Fruit fly (Drosophila melanogaster) ovary, adult (tissue): Measurements from ENCODE around the gene CG5114.

Experiments used
- CG17801 ChIP-seq: fragments of 200-800 bp; optimal IDR thresholded peaks from 2 replicates; lab custom pipeline; 2019; ENCODE audit warnings: missing biosample characterization, mild to moderate bottlenecking, missing genetic modification characterization, moderate library complexity; ENCODE audit not compliant: partially characterized antibody

CG5114 gene

dm6 chr3L:14982675-14983084 is at the start of gene CG5114:
Gene CG5114 (plus strand): TSS chr3L:14982835.
- peak; percentile 29 for TF ChIP-seq CG17801 (GFP tag; lab: Kevin White, UChicago)

- no peak for TF ChIP-seq CG17801 (GFP tag; lab: Kevin White, UChicago)
Observed at dm6 chr3L:14942769-14943168, 39.9 kb upstream of the CG5114 start.

dm6 chr3L:14944231-14944630 is 38.4 kb upstream of the CG5114 start, which contains the start of gene CG13465:
Gene CG13465 (minus strand): TSS chr3L:14944331.
- no peak for TF ChIP-seq CG17801 (GFP tag; lab: Kevin White, UChicago)

- TF ChIP-seq CG17801 (GFP tag; lab: Kevin White, UChicago): no peak
Observed at dm6 chr3L:14945961-14946466, 36.6 kb upstream of the CG5114 start, which contains the start of gene BobA. Gene BobA (minus strand): TSS chr3L:14946125.

dm6 chr3L:14949943-14950342 is 32.7 kb upstream of the CG5114 start:
- TF ChIP-seq CG17801 (GFP tag; lab: Kevin White, UChicago): no peak

dm6 chr3L:14952858-14953669 is 29.6 kb upstream of the CG5114 start:
- no peak for TF ChIP-seq CG17801 (GFP tag; lab: Kevin White, UChicago)

dm6 chr3L:14956288-14957032 is 26.2 kb upstream of the CG5114 start:
- TF ChIP-seq CG17801 (GFP tag; lab: Kevin White, UChicago): no peak

dm6 chr3L:14957033-14957328 is 25.7 kb upstream of the CG5114 start:
- no peak for TF ChIP-seq CG17801 (GFP tag; lab: Kevin White, UChicago)

dm6 chr3L:14958613-14959327 is 23.9 kb upstream of the CG5114 start:
- TF ChIP-seq CG17801 (GFP tag; lab: Kevin White, UChicago): no peak

dm6 chr3L:14960549-14960948 is 22.1 kb upstream of the CG5114 start:
- no peak for TF ChIP-seq CG17801 (GFP tag; lab: Kevin White, UChicago)

- TF ChIP-seq CG17801 (GFP tag; lab: Kevin White, UChicago): no peak
Observed at dm6 chr3L:14961027-14961426, 21.6 kb upstream of the CG5114 start.

- TF ChIP-seq CG17801 (GFP tag; lab: Kevin White, UChicago): no peak
Observed at dm6 chr3L:14962729-14963128, 19.9 kb upstream of the CG5114 start.

dm6 chr3L:14964862-14965261 is 17.8 kb upstream of the CG5114 start:
- TF ChIP-seq CG17801 (GFP tag; lab: Kevin White, UChicago): no peak

dm6 chr3L:14966199-14966858 is 16.3 kb upstream of the CG5114 start:
- TF ChIP-seq CG17801 (GFP tag; lab: Kevin White, UChicago): no peak
